Worm (Caenorhabditis elegans): ENCODE results near the gene lgc-8.

Gene lgc-8

ce11 chrIV:14763938-14764718, 48.5 kb downstream of the lgc-8 start:
- no peak for TF ChIP-seq unc-62 (GFP tag; optimal IDR thresholded peaks at IDR 0.05)

DNA sequence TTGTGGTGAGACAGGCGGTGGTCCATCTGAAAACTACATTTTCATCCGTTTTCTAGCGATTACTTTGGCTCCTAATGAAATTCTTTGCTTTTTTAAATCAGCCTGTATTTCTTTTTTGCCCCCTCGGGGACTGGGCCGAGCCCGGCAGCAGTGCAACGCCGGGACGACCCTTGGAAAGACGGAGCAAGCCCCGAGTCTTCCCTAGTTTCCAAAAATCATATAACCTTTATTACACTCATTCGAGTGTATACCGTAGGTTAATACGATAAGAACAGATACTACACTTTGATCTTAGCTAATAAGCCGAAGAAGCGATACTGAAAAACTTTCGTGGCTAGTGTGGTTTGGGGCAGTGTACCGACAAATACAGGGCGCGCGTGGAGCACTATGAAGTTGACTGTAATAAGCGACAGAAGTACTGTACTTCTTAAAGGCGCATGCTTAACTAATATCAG, 49.1 kb downstream of the lgc-8 start:
- TF ChIP-seq unc-62 (GFP tag; optimal IDR thresholded peaks at IDR 0.05): no peak

ce11 chrIV:14765336-14765735, 49.7 kb downstream of the lgc-8 start, which contains the start of gene Y57G11C.5:
Y57G11C.5 (minus strand) TSS chrIV:14765436.
- no peak for TF ChIP-seq unc-62 (GFP tag; optimal IDR thresholded peaks at IDR 0.05)

DNA sequence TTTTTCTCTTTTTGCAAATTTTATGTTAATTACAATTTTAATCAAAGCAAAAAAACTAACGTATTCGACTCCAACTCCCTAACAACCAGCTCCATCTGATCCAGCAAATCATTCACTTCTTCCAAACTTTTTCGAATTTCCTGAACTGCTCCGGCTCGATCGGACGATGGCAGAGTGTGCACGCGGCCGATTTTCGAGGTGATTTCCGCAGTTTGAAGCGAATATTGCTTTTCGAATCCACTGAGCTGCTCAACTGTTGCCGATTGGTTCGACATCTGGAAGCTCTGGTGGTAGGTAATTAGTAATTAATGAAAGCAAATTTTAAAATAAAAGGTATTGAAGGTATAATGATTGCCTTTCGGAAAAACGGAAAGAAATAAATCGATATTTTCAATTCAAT, 50.8 kb downstream of the lgc-8 start, which contains the start of gene vti-1:
Gene vti-1 (minus strand): TSS at position 284 of the 400 bp plus-strand sequence.
- TF ChIP-seq unc-62 (GFP tag; optimal IDR thresholded peaks at IDR 0.05): no peak

- TF ChIP-seq unc-62 (GFP tag; optimal IDR thresholded peaks at IDR 0.05): no peak
Observed at ce11 chrIV:14767693-14768251, 52.2 kb downstream of the lgc-8 start, which contains the start of the genes mrps-7 and Y57G11C.3. mrps-7 (minus strand) TSS chrIV:14767730. Y57G11C.3 (plus strand) TSS chrIV:14768201.

DNA sequence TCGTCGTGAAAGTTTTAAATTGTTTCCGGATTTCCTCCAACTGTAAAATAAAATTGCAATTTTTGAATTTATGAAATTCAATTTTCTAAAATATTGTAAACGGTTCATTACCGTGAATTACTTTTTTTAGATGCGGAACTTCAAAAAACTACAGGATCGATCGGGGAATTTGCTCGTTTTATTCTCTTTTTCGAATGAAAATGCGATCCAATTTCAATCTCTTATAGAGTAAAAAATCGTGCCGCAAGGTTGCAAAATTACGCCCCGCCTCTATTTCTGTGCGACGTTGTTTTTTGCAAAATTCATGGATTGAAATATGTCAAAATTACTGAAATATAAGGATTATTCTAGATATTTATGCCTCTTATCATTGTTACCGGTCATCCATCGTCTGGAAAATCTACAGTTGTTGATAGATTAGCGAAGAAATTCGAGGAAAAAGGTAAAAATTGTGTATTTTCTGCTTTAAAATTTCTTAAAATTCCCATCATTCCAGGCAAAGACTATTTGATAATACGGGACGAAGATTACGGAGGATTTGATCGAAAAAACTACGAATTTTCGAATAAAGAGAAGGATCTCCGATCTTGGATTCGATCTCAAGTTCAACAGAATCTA, 53.7 kb downstream of the lgc-8 start, which contains the start of gene Y57G11C.43:
Gene Y57G11C.43 (plus strand): TSS at position 224 of the 618 bp plus-strand sequence.
- TF ChIP-seq unc-62 (GFP tag; optimal IDR thresholded peaks at IDR 0.05): no peak

All from whole organism, dauer.